Worm (Caenorhabditis elegans): ENCODE measurements around the gene Y39F10A.6.

- TF ChIP-seq pha-4 (tag; optimal IDR thresholded peaks at IDR 0.05) (no peak), F13H6.1 (tag; optimal IDR thresholded peaks at IDR 0.05) (no peak), tbx-7 (tag; optimal IDR thresholded peaks at IDR 0.05) (no peak), elt-2 (tag; optimal IDR thresholded peaks at IDR 0.05) (no peak), hlh-13 (GFP tag; optimal IDR thresholded peaks at IDR 0.05) (no peak), fkh-10 (GFP tag; optimal IDR thresholded peaks at IDR 0.05) (no peak), nfya-1 (tag; optimal IDR thresholded peaks at IDR 0.05) (no peak), pag-3 (tag; optimal IDR thresholded peaks at IDR 0.05; ENCODE audit: borderline replicate concordance) (no peak), hlh-8 (tag; optimal IDR thresholded peaks at IDR 0.05) (no peak), C38D4.7 (GFP tag; optimal IDR thresholded peaks at IDR 0.05) (no peak), nhr-11 (tag; optimal IDR thresholded peaks at IDR 0.05) (no peak), tbx-2 (tag; optimal IDR thresholded peaks at IDR 0.05) (no peak)
Measured at ce11 chrII:825521-825920, 42.1 kb upstream of the Y39F10A.6 start, which contains the start of gene F28A10.1.

Measured in whole organism, late embryonic.